Worm (Caenorhabditis elegans): ENCODE data around the gene lam-2.

DNA sequence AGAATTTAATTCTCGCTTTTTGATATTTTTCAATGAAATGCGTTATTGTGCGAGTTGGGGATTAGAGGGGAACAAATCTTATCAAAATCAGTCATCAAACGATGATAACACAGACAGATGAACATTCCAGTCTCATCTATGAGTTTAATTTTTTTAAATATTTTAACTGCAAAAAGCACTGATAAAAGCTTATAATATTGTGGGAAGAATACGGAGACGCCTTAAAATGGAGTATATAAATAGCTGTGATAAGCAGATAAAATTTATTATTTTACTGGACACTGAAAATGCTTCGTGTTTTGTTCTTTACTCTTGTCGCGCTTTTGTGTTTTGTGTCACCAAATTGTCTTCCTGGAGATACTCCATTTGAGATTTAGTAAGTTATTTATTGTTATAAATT is 11.4 kb downstream of the lam-2 start, which contains the start of gene clec-86:
- no peak for TF ChIP-seq zag-1 (tag; optimal IDR thresholded peaks at IDR 0.05)
- no peak for TF ChIP-seq jun-1 (tag; optimal IDR thresholded peaks at IDR 0.05)
- no peak for TF ChIP-seq ama-1 (optimal IDR thresholded peaks at IDR 0.05)
- no peak for TF ChIP-seq snpc-4 (tag; optimal IDR thresholded peaks at IDR 0.05)
- TF ChIP-seq tbx-2 (tag; optimal IDR thresholded peaks at IDR 0.05) = no peak
- TF ChIP-seq unc-98 (GFP tag; IDR thresholded peaks at IDR 0.05) = no peak
- no peak for TF ChIP-seq nhr-237 (tag; optimal IDR thresholded peaks at IDR 0.05)
- no peak for TF ChIP-seq egl-13 (tag; optimal IDR thresholded peaks at IDR 0.05)
- TF ChIP-seq ceh-82 (tag; optimal IDR thresholded peaks at IDR 0.05) = no peak
- TF ChIP-seq nhr-77 (tag; optimal IDR thresholded peaks at IDR 0.05) = no peak
- no peak for TF ChIP-seq unc-30 (tag; optimal IDR thresholded peaks at IDR 0.05)
- TF ChIP-seq efl-1 (optimal IDR thresholded peaks at IDR 0.05) = no peak
- TF ChIP-seq efl-1 (GFP tag; optimal IDR thresholded peaks at IDR 0.05 in 1 of 2) = no peak

All from whole organism, L1 larva.